Worm (Caenorhabditis elegans): ENCODE measurements around the gene rig-6.
"Not testable (repeated sequence)": the region's sequence is repeated elsewhere in the genome, so short reads cannot be mapped to it uniquely, and the experiment has no call there.

Gene rig-6

ce11 chrII:4842143-4842658 lies 30.3 kb upstream of the rig-6 start, which contains the start of the genes T23B7.2 and nspd-4:
T23B7.2 (minus strand) TSS chrII:4842243.
nspd-4 (plus strand) TSS chrII:4842608.
- TF ChIP-seq klf-2 (GFP tag; conservative IDR thresholded peaks at IDR 0.05); flt-1 (GFP tag; IDR thresholded peaks at IDR 0.05); T22C8.4 (GFP tag; IDR thresholded peaks at IDR 0.05): not testable (repeated sequence)

ce11 chrII:4837659-4838058 lies 25.8 kb upstream of the rig-6 start, which contains the start of gene C33F10.12:
C33F10.12 (minus strand) TSS chrII:4837759.
- TF ChIP-seq cog-1 (tag; optimal IDR thresholded peaks at IDR 0.05), result no peak
- TF ChIP-seq tab-1 (GFP tag; IDR thresholded peaks at IDR 0.05), result no peak
- TF ChIP-seq ztf-23 (GFP tag; IDR thresholded peaks at IDR 0.05), result no peak
- TF ChIP-seq klf-2 (GFP tag; conservative IDR thresholded peaks at IDR 0.05), result no peak
- no peak for TF ChIP-seq ref-1 (GFP tag; conservative IDR thresholded peaks at IDR 0.05)

- TF ChIP-seq flt-1 (GFP tag; IDR thresholded peaks at IDR 0.05), result no peak
These were observed 22.9 kb upstream of the rig-6 start, which contains the start of the genes C33F10.11 and C33F10.1 for ce11 chrII:4834761-4835160. C33F10.11 (minus strand) TSS chrII:4834861. C33F10.1 (plus strand) TSS chrII:4835023.

ce11 chrII:4827734-4828609 lies 16.1 kb upstream of the rig-6 start, which contains the start of the genes fbxb-88 and tbck-1:
fbxb-88 (minus strand) TSS chrII:4827884.
tbck-1 (plus strand) TSS chrII:4828559.
- TF ChIP-seq med-1 (GFP tag; optimal IDR thresholded peaks at IDR 0.05; ENCODE audit: insufficient read depth) (no peak), tab-1 (GFP tag; IDR thresholded peaks at IDR 0.05) (no peak), ztf-29 (GFP tag; IDR thresholded peaks at IDR 0.05) (no peak), flt-1 (GFP tag; IDR thresholded peaks at IDR 0.05) (no peak), klf-2 (GFP tag; conservative IDR thresholded peaks at IDR 0.05) (no peak), ref-1 (GFP tag; conservative IDR thresholded peaks at IDR 0.05) (no peak), cog-1 (tag; optimal IDR thresholded peaks at IDR 0.05) (no peak), ztf-23 (GFP tag; IDR thresholded peaks at IDR 0.05) (no peak)

ce11 chrII:4825133-4825532 lies 13.2 kb upstream of the rig-6 start, which contains the start of the genes C33F10.8 and msp-40:
C33F10.8 (minus strand) TSS chrII:4825233.
msp-40 (plus strand) TSS chrII:4825414.
- not testable (repeated sequence) for TF ChIP-seq cog-1 (tag; optimal IDR thresholded peaks at IDR 0.05); ztf-29 (GFP tag; IDR thresholded peaks at IDR 0.05); T22C8.4 (GFP tag; IDR thresholded peaks at IDR 0.05)

ce11 chrII:4822610-4823009 lies 10.7 kb upstream of the rig-6 start:
- TF ChIP-seq ref-1 (GFP tag; conservative IDR thresholded peaks at IDR 0.05) (no peak), klf-2 (GFP tag; conservative IDR thresholded peaks at IDR 0.05) (no peak), ztf-29 (GFP tag; IDR thresholded peaks at IDR 0.05) (no peak)

- TF ChIP-seq ref-1 (GFP tag; conservative IDR thresholded peaks at IDR 0.05), result no peak
- TF ChIP-seq ztf-29 (GFP tag; IDR thresholded peaks at IDR 0.05), result no peak
- no peak for TF ChIP-seq tab-1 (GFP tag; IDR thresholded peaks at IDR 0.05)
- TF ChIP-seq ztf-23 (GFP tag; IDR thresholded peaks at IDR 0.05), result no peak
- TF ChIP-seq klf-2 (GFP tag; conservative IDR thresholded peaks at IDR 0.05), result no peak
- TF ChIP-seq flt-1 (GFP tag; IDR thresholded peaks at IDR 0.05), result no peak
- no peak for TF ChIP-seq T22C8.4 (GFP tag; IDR thresholded peaks at IDR 0.05)
- TF ChIP-seq cog-1 (tag; optimal IDR thresholded peaks at IDR 0.05), result no peak
- TF ChIP-seq med-1 (GFP tag; optimal IDR thresholded peaks at IDR 0.05; ENCODE audit: insufficient read depth), result no peak
These were observed 9.9 kb upstream of the rig-6 start, which contains the start of gene lact-5 for ce11 chrII:4821739-4822138. lact-5 (minus strand) TSS chrII:4821739.

ce11 chrII:4818780-4819179 lies 6.9 kb upstream of the rig-6 start:
- TF ChIP-seq tab-1 (GFP tag; IDR thresholded peaks at IDR 0.05), result no peak
- no peak for TF ChIP-seq klf-2 (GFP tag; conservative IDR thresholded peaks at IDR 0.05)
- TF ChIP-seq T22C8.4 (GFP tag; IDR thresholded peaks at IDR 0.05), result no peak
- no peak for TF ChIP-seq ref-1 (GFP tag; conservative IDR thresholded peaks at IDR 0.05)
- TF ChIP-seq med-1 (GFP tag; optimal IDR thresholded peaks at IDR 0.05; ENCODE audit: insufficient read depth), result no peak
- no peak for TF ChIP-seq ztf-23 (GFP tag; IDR thresholded peaks at IDR 0.05)
- no peak for TF ChIP-seq flt-1 (GFP tag; IDR thresholded peaks at IDR 0.05)
- no peak for TF ChIP-seq cog-1 (tag; optimal IDR thresholded peaks at IDR 0.05)
- TF ChIP-seq ztf-29 (GFP tag; IDR thresholded peaks at IDR 0.05), result no peak

- TF ChIP-seq klf-2 (GFP tag; conservative IDR thresholded peaks at IDR 0.05) (no peak), flt-1 (GFP tag; IDR thresholded peaks at IDR 0.05) (no peak), tab-1 (GFP tag; IDR thresholded peaks at IDR 0.05) (no peak), ztf-29 (GFP tag; IDR thresholded peaks at IDR 0.05) (no peak), ztf-23 (GFP tag; IDR thresholded peaks at IDR 0.05) (no peak), ref-1 (GFP tag; conservative IDR thresholded peaks at IDR 0.05) (no peak), med-1 (GFP tag; optimal IDR thresholded peaks at IDR 0.05; ENCODE audit: insufficient read depth) (no peak), T22C8.4 (GFP tag; IDR thresholded peaks at IDR 0.05) (no peak), cog-1 (tag; optimal IDR thresholded peaks at IDR 0.05) (no peak)
These were observed 3.5 kb upstream of the rig-6 start for ce11 chrII:4815356-4815755.

- TF ChIP-seq tab-1 (GFP tag; IDR thresholded peaks at IDR 0.05) (no peak), ztf-29 (GFP tag; IDR thresholded peaks at IDR 0.05) (no peak), ref-1 (GFP tag; conservative IDR thresholded peaks at IDR 0.05) (no peak), cog-1 (tag; optimal IDR thresholded peaks at IDR 0.05) (no peak), ztf-23 (GFP tag; IDR thresholded peaks at IDR 0.05) (no peak), med-1 (GFP tag; optimal IDR thresholded peaks at IDR 0.05; ENCODE audit: insufficient read depth) (no peak), klf-2 (GFP tag; conservative IDR thresholded peaks at IDR 0.05) (no peak), T22C8.4 (GFP tag; IDR thresholded peaks at IDR 0.05) (no peak), flt-1 (GFP tag; IDR thresholded peaks at IDR 0.05) (no peak)
These were observed 5.2 kb downstream of the rig-6 start for ce11 chrII:4806726-4807125.

All from whole organism, midembryonic.